Worm (Caenorhabditis elegans) whole organism, early embryonic: ENCODE data around the gene cyp-14A3.

Experiments used
- B0310.2 ChIP-seq: sonication (generic microtip); optimal IDR thresholded peaks from 2 replicates; lab custom pipeline; 2016; ENCODE audit warnings: mild to moderate bottlenecking, missing genetic modification characterization, missing compliant biosample characterization
- F13C5.2 ChIP-seq: sonication (generic microtip); optimal IDR thresholded peaks from 2 replicates; lab custom pipeline; 2017; ENCODE audit warnings: mild to moderate bottlenecking, missing genetic modification characterization, inconsistent platforms, missing compliant biosample characterization
- aly-1 ChIP-seq: sonication (generic microtip); optimal IDR thresholded peaks from 2 replicates; lab custom pipeline; 2016; ENCODE audit warnings: missing genetic modification characterization, missing compliant biosample characterization
- ama-1 ChIP-seq: fragments of 150-350 bp; optimal IDR thresholded peaks from 2 replicates; lab custom pipeline; 2014
- ceh-13 ChIP-seq: fragments of 200-800 bp; sonication (Bioruptor generic); optimal IDR thresholded peaks from 2 replicates; lab custom pipeline; 2018; ENCODE audit warnings: mild to moderate bottlenecking, missing genetic modification characterization, missing compliant biosample characterization
- ceh-36 ChIP-seq: sonication (generic microtip); optimal IDR thresholded peaks from 2 replicates; lab custom pipeline; 2016; ENCODE audit warnings: missing genetic modification characterization, inconsistent platforms, missing compliant biosample characterization
- ets-7 ChIP-seq: sonication (generic microtip); optimal IDR thresholded peaks from 2 replicates; lab custom pipeline; 2016; ENCODE audit warnings: missing genotype, missing genetic modification characterization, missing compliant biosample characterization
- flt-1 ChIP-seq: fragments of 200-800 bp; sonication (Bioruptor generic); IDR thresholded peaks from 2 replicates; pipeline ENCODE4 v1.3.6; 2022; ENCODE audit warnings: missing genetic modification characterization, missing compliant biosample characterization
- hmbx-1 ChIP-seq: sonication (generic microtip); optimal IDR thresholded peaks from 2 replicates; lab custom pipeline; 2016; ENCODE audit warnings: mild to moderate bottlenecking, missing genetic modification characterization, missing compliant biosample characterization
- hmg-4 ChIP-seq: fragments of 200-800 bp; sonication (Bioruptor generic); optimal IDR thresholded peaks from 2 replicates; lab custom pipeline; 2018; ENCODE audit warnings: mild to moderate bottlenecking, missing genetic modification characterization, missing compliant biosample characterization
- hnd-1 ChIP-seq: sonication (generic microtip); optimal IDR thresholded peaks from 2 replicates; lab custom pipeline; 2016; ENCODE audit warnings: missing genetic modification characterization, missing compliant biosample characterization
- pes-1 ChIP-seq: fragments of 200-800 bp; sonication (Bioruptor generic); IDR thresholded peaks from 2 replicates; pipeline ENCODE4 v1.3.6; 2022; ENCODE audit warnings: missing genetic modification reagents, missing genetic modification characterization, missing compliant biosample characterization
- scrt-1 ChIP-seq: fragments of 200-800 bp; sonication (Bioruptor generic); IDR thresholded peaks from 2 replicates; pipeline ENCODE4 v1.3.6; 2022; ENCODE audit warnings: missing genetic modification characterization, missing compliant biosample characterization
- sea-1 ChIP-seq: fragments of 200-800 bp; sonication (Bioruptor generic); conservative IDR thresholded peaks from 2 replicates; pipeline ENCODE4 v1.3.6; 2022; ENCODE audit warnings: missing genetic modification characterization, missing compliant biosample characterization
- tbx-11 ChIP-seq: fragments of 200-800 bp; sonication (Bioruptor generic); IDR thresholded peaks from 2 replicates; pipeline ENCODE4 v1.3.6; 2022; ENCODE audit warnings: missing genetic modification characterization, missing compliant biosample characterization
- tbx-37 ChIP-seq: fragments of 200-800 bp; sonication (Bioruptor generic); conservative IDR thresholded peaks from 2 replicates; pipeline ENCODE4 v1.3.6; 2022; ENCODE audit warnings: missing genetic modification reagents, missing genetic modification characterization, missing compliant biosample characterization
- tra-4 ChIP-seq: sonication (generic microtip); optimal IDR thresholded peaks from 2 replicates; lab custom pipeline; 2017; ENCODE audit warnings: missing genetic modification characterization, missing compliant biosample characterization

cyp-14A3 gene

ce11 chrX:13247614-13248013 lies 26.4 kb downstream of the cyp-14A3 start:
- no peak for TF ChIP-seq flt-1
- TF ChIP-seq ceh-36 (tag; lab: Kevin White, UChicago): no peak
- TF ChIP-seq ets-7 (tag; lab: Kevin White, UChicago): no peak
- TF ChIP-seq B0310.2: no peak
- TF ChIP-seq aly-1 (tag; lab: Kevin White, UChicago): no peak
- no peak for TF ChIP-seq ama-1 (lab: Kevin White, UChicago)
- TF ChIP-seq hnd-1 (tag; lab: Kevin White, UChicago): no peak
- no peak for TF ChIP-seq hmbx-1 (tag; lab: Kevin White, UChicago)
- TF ChIP-seq hmg-4 (GFP tag; lab: Kevin White, UChicago): no peak
- TF ChIP-seq pes-1 (GFP tag; lab: Robert Waterston, UW): no peak
- no peak for TF ChIP-seq ceh-13 (GFP tag; lab: Kevin White, UChicago)
- TF ChIP-seq sea-1 (GFP tag; lab: Robert Waterston, UW): no peak
- no peak for TF ChIP-seq tbx-37

ce11 chrX:13246668-13247358 lies 27.2 kb downstream of the cyp-14A3 start:
- TF ChIP-seq hmbx-1 (tag; lab: Kevin White, UChicago): no peak

- TF ChIP-seq hnd-1 (tag; lab: Kevin White, UChicago) (no peak), ets-7 (tag; lab: Kevin White, UChicago) (no peak), ama-1 (lab: Kevin White, UChicago) (no peak), hmbx-1 (tag; lab: Kevin White, UChicago) (no peak), F13C5.2 (tag; lab: Kevin White, UChicago) (no peak), flt-1 (no peak), hmg-4 (GFP tag; lab: Kevin White, UChicago) (no peak), tbx-37 (no peak), sea-1 (GFP tag; lab: Robert Waterston, UW) (no peak), tbx-11 (GFP tag; lab: Robert Waterston, UW) (no peak), aly-1 (tag; lab: Kevin White, UChicago) (no peak), scrt-1 (GFP tag; lab: Robert Waterston, UW) (no peak), B0310.2 (no peak), pes-1 (GFP tag; lab: Robert Waterston, UW) (no peak), ceh-13 (GFP tag; lab: Kevin White, UChicago) (no peak), ceh-36 (tag; lab: Kevin White, UChicago) (no peak), tra-4 (no peak)
Observed at ce11 chrX:13245090-13245489, 28.9 kb downstream of the cyp-14A3 start, which contains the start of gene hpl-1. Gene hpl-1, plus strand, starts transcription at chrX:13245390.

ce11 chrX:13242231-13242630 lies 31.8 kb downstream of the cyp-14A3 start, which contains the start of gene K08H2.5:
Gene K08H2.5, minus strand, starts transcription at chrX:13242331.
- no peak for TF ChIP-seq tra-4
- TF ChIP-seq ama-1 (lab: Kevin White, UChicago): no peak
- TF ChIP-seq ceh-36 (tag; lab: Kevin White, UChicago): no peak
- no peak for TF ChIP-seq tbx-11 (GFP tag; lab: Robert Waterston, UW)
- TF ChIP-seq hmg-4 (GFP tag; lab: Kevin White, UChicago): no peak
- TF ChIP-seq tbx-37: no peak
- TF ChIP-seq F13C5.2 (tag; lab: Kevin White, UChicago): no peak
- TF ChIP-seq hmbx-1 (tag; lab: Kevin White, UChicago): no peak
- no peak for TF ChIP-seq hnd-1 (tag; lab: Kevin White, UChicago)
- no peak for TF ChIP-seq ets-7 (tag; lab: Kevin White, UChicago)
- TF ChIP-seq sea-1 (GFP tag; lab: Robert Waterston, UW): no peak
- TF ChIP-seq scrt-1 (GFP tag; lab: Robert Waterston, UW): no peak
- no peak for TF ChIP-seq ceh-13 (GFP tag; lab: Kevin White, UChicago)
- no peak for TF ChIP-seq flt-1
- TF ChIP-seq pes-1 (GFP tag; lab: Robert Waterston, UW): no peak

ce11 chrX:13238197-13238596 lies 35.8 kb downstream of the cyp-14A3 start, which contains the start of gene K08H2.4:
Gene K08H2.4, plus strand, starts transcription at chrX:13238497.
- TF ChIP-seq hnd-1 (tag; lab: Kevin White, UChicago): no peak
- no peak for TF ChIP-seq hmbx-1 (tag; lab: Kevin White, UChicago)
- TF ChIP-seq tbx-11 (GFP tag; lab: Robert Waterston, UW): no peak
- TF ChIP-seq hmg-4 (GFP tag; lab: Kevin White, UChicago): no peak
- no peak for TF ChIP-seq aly-1 (tag; lab: Kevin White, UChicago)
- no peak for TF ChIP-seq scrt-1 (GFP tag; lab: Robert Waterston, UW)
- TF ChIP-seq flt-1: no peak
- TF ChIP-seq F13C5.2 (tag; lab: Kevin White, UChicago): no peak
- TF ChIP-seq ceh-13 (GFP tag; lab: Kevin White, UChicago): no peak
- TF ChIP-seq sea-1 (GFP tag; lab: Robert Waterston, UW): no peak
- no peak for TF ChIP-seq ama-1 (lab: Kevin White, UChicago)
- no peak for TF ChIP-seq tbx-37

ce11 chrX:13237102-13237501 lies 36.9 kb downstream of the cyp-14A3 start, which contains the start of gene K08H2.3:
Gene K08H2.3, plus strand, starts transcription at chrX:13237402.
- TF ChIP-seq hnd-1 (tag; lab: Kevin White, UChicago): no peak
- TF ChIP-seq tbx-37: no peak
- TF ChIP-seq tra-4: no peak
- no peak for TF ChIP-seq B0310.2
- TF ChIP-seq ceh-36 (tag; lab: Kevin White, UChicago): no peak
- no peak for TF ChIP-seq flt-1
- TF ChIP-seq F13C5.2 (tag; lab: Kevin White, UChicago): no peak
- no peak for TF ChIP-seq ets-7 (tag; lab: Kevin White, UChicago)
- no peak for TF ChIP-seq pes-1 (GFP tag; lab: Robert Waterston, UW)

ce11 chrX:13234879-13235278 lies 39.1 kb downstream of the cyp-14A3 start, which contains the start of gene K08H2.2:
Gene K08H2.2, minus strand, starts transcription at chrX:13234979.
- TF ChIP-seq ama-1 (lab: Kevin White, UChicago): no peak
- no peak for TF ChIP-seq ets-7 (tag; lab: Kevin White, UChicago)
- TF ChIP-seq hnd-1 (tag; lab: Kevin White, UChicago): no peak
- no peak for TF ChIP-seq tra-4
- TF ChIP-seq ceh-36 (tag; lab: Kevin White, UChicago): no peak
- TF ChIP-seq hmg-4 (GFP tag; lab: Kevin White, UChicago): no peak
- no peak for TF ChIP-seq tbx-11 (GFP tag; lab: Robert Waterston, UW)
- no peak for TF ChIP-seq sea-1 (GFP tag; lab: Robert Waterston, UW)
- TF ChIP-seq flt-1: no peak
- TF ChIP-seq F13C5.2 (tag; lab: Kevin White, UChicago): no peak
- TF ChIP-seq scrt-1 (GFP tag; lab: Robert Waterston, UW): no peak
- TF ChIP-seq aly-1 (tag; lab: Kevin White, UChicago): no peak
- TF ChIP-seq hmbx-1 (tag; lab: Kevin White, UChicago): no peak
- TF ChIP-seq B0310.2: no peak
